Fruit fly (Drosophila melanogaster): Measurements from ENCODE around the gene GramD1B.

dm6 chr2L:3342369-3342768 lies 30.8 kb downstream of the GramD1B start:
- TF ChIP-seq CG11617 (GFP tag; optimal IDR thresholded peaks at IDR 0.05) (no peak), Hr96 (GFP tag; optimal IDR thresholded peaks at IDR 0.05) (no peak), kay (GFP tag; ENCODE audit: borderline replicate concordance) (no peak), CG33017 (tag; optimal IDR thresholded peaks at IDR 0.05) (no peak), pad (GFP tag; optimal IDR thresholded peaks at IDR 0.05) (no peak), CG7101 (tag; optimal IDR thresholded peaks at IDR 0.05) (no peak), CG5204 (GFP tag; optimal IDR thresholded peaks at IDR 0.05) (no peak), CG12768 (GFP tag; optimal IDR thresholded peaks at IDR 0.05) (no peak), Crg-1 (GFP tag; optimal IDR thresholded peaks at IDR 0.05) (no peak), CG14711 (tag; optimal IDR thresholded peaks at IDR 0.05) (no peak), tj (GFP tag; optimal IDR thresholded peaks at IDR 0.05) (no peak), ovo (GFP tag; optimal IDR thresholded peaks at IDR 0.05) (no peak)
